Fruit fly (Drosophila melanogaster) whole organism, adult: ENCODE data around the gene Tm1.
A peak's percentile ranks its signal among the peaks of the same experiment; 100 is the strongest.

Experiments
- CG11617 ChIP-seq: fragments of 200-800 bp; sonication (Bioruptor generic); optimal IDR thresholded peaks from 2 replicates; lab custom pipeline; 2017; ENCODE audit warnings: mild to moderate bottlenecking, missing biosample characterization, missing genetic modification reagents, missing genetic modification characterization
- CG12768 ChIP-seq: fragments of 200-800 bp; sonication (Bioruptor generic); optimal IDR thresholded peaks from 2 replicates; lab custom pipeline; 2017; ENCODE audit warnings: missing biosample characterization, missing genetic modification characterization, mild to moderate bottlenecking, moderate library complexity, missing genetic modification reagents
- CG14711 ChIP-seq: fragments of 200-800 bp; sonication (Bioruptor generic); optimal IDR thresholded peaks from 2 replicates; lab custom pipeline; 2018; ENCODE audit warnings: missing biosample characterization, mild to moderate bottlenecking, missing genetic modification characterization, moderate library complexity
- CG1620 ChIP-seq: fragments of 200-800 bp; sonication (Bioruptor generic); optimal IDR thresholded peaks from 2 replicates; lab custom pipeline; 2016; ENCODE audit warnings: missing biosample characterization, missing genetic modification characterization
- CG33017 ChIP-seq: fragments of 200-800 bp; sonication (Bioruptor generic); optimal IDR thresholded peaks from 2 replicates; lab custom pipeline; 2018; ENCODE audit warnings: missing biosample characterization, mild to moderate bottlenecking, missing genetic modification characterization, moderate library complexity
- CG5204 ChIP-seq: fragments of 200-800 bp; sonication (Bioruptor generic); optimal IDR thresholded peaks from 2 replicates; lab custom pipeline; 2016; ENCODE audit warnings: missing biosample characterization, missing genetic modification characterization
- CG7101 ChIP-seq: fragments of 200-800 bp; sonication (Bioruptor generic); optimal IDR thresholded peaks from 2 replicates; lab custom pipeline; 2018; ENCODE audit warnings: missing biosample characterization, mild to moderate bottlenecking, missing genetic modification characterization, moderate library complexity
- Crg-1 ChIP-seq: fragments of 200-800 bp; sonication (Bioruptor generic); optimal IDR thresholded peaks from 2 replicates; lab custom pipeline; 2016; ENCODE audit warnings: missing biosample characterization, missing genetic modification characterization
- Hr96 ChIP-seq: fragments of 200-800 bp; sonication (Bioruptor generic); optimal IDR thresholded peaks from 2 replicates; lab custom pipeline; 2016; ENCODE audit warnings: missing biosample characterization, missing genetic modification characterization
- cic ChIP-seq: fragments of 200-800 bp; sonication (Bioruptor generic); optimal IDR thresholded peaks from 2 replicates; lab custom pipeline; 2017; ENCODE audit warnings: missing biosample characterization, mild to moderate bottlenecking, missing genetic modification characterization, moderate library complexity
- kay ChIP-seq: fragments of 200-800 bp; sonication (Bioruptor generic); peaks from one replicate; lab custom pipeline; 2016; ENCODE audit warnings: missing biosample characterization, missing genetic modification characterization, borderline replicate concordance
- ovo ChIP-seq: fragments of 200-800 bp; sonication (Bioruptor generic); optimal IDR thresholded peaks from 2 replicates; lab custom pipeline; 2016; ENCODE audit warnings: missing biosample characterization, missing genetic modification characterization
- pad ChIP-seq: fragments of 200-800 bp; sonication (Bioruptor generic); optimal IDR thresholded peaks from 3 replicates; lab custom pipeline; 2017; ENCODE audit warnings: missing biosample characterization, missing genetic modification characterization, mild to moderate bottlenecking, moderate library complexity, missing genetic modification reagents
- toe ChIP-seq: fragments of 200-800 bp; sonication (Bioruptor generic); optimal IDR thresholded peaks from 2 replicates; lab custom pipeline; 2016; ENCODE audit warnings: missing biosample characterization, missing genetic modification characterization

- no peak for TF ChIP-seq CG14711 (tag; lab: Kevin White, UChicago)
- no peak for TF ChIP-seq cic (GFP tag; lab: Kevin White, UChicago)
- TF ChIP-seq ovo, result no peak
- no peak for TF ChIP-seq Crg-1
- TF ChIP-seq CG5204 (GFP tag; lab: Kevin White, UChicago), result no peak
- no peak for TF ChIP-seq CG7101
- no peak for TF ChIP-seq CG33017 (tag; lab: Kevin White, UChicago)
- TF ChIP-seq CG11617 (GFP tag; lab: Kevin White, UChicago), result no peak
- no peak for TF ChIP-seq toe (GFP tag; lab: Kevin White, UChicago)
- peak; percentile 81 for TF ChIP-seq pad
- TF ChIP-seq Hr96 (GFP tag; lab: Kevin White, UChicago), result no peak
- no peak for TF ChIP-seq CG1620 (GFP tag; lab: Kevin White, UChicago)
- TF ChIP-seq kay (GFP tag; lab: Kevin White, UChicago), result peak; percentile 35
- TF ChIP-seq CG12768 (GFP tag; lab: Kevin White, UChicago), result no peak
These were observed 14.4 kb downstream of the Tm1 start for dm6 chr3R:15292241-15293004.
